Worm (Caenorhabditis elegans) whole organism, mixed stage, embryonic: ENCODE measurements around the gene srsx-31.
A peak's percentile ranks its signal among the peaks of the same experiment; 100 is the strongest.

Source experiments
- M03D4.4 ChIP-seq: sonication (generic microtip); optimal IDR thresholded peaks from 2 replicates; lab custom pipeline; 2017; ENCODE audit warnings: mild to moderate bottlenecking, missing genetic modification characterization, missing compliant biosample characterization
- bed-3 ChIP-seq: fragments of 200-800 bp; sonication (Bioruptor generic); optimal IDR thresholded peaks from 3 replicates; lab custom pipeline; 2018; ENCODE audit warnings: mild to moderate bottlenecking, missing genetic modification characterization, moderate library complexity, missing compliant biosample characterization
- blmp-1 ChIP-seq: fragments of 150-350 bp; optimal IDR thresholded peaks from 2 replicates; lab custom pipeline; 2014; ENCODE audit warnings: missing biosample characterization, missing genetic modification characterization
- ceh-39 ChIP-seq: fragments of 150-350 bp; optimal IDR thresholded peaks from 2 replicates; lab custom pipeline; 2014; ENCODE audit warnings: missing biosample characterization, missing genetic modification characterization
- ceh-43 ChIP-seq: fragments of 200-800 bp; sonication (Bioruptor generic); optimal IDR thresholded peaks from 2 replicates; lab custom pipeline; 2018; ENCODE audit warnings: mild to moderate bottlenecking, missing genetic modification characterization, moderate library complexity, missing compliant biosample characterization
- ceh-83 ChIP-seq: fragments of 200-800 bp; sonication (Bioruptor generic); optimal IDR thresholded peaks from 2 replicates; lab custom pipeline; 2018; ENCODE audit warnings: mild to moderate bottlenecking, missing genetic modification characterization, missing compliant biosample characterization
- ces-1 ChIP-seq: fragments of 150-350 bp; optimal IDR thresholded peaks from 2 replicates; lab custom pipeline; 2014; ENCODE audit warnings: missing biosample characterization, missing genetic modification reagents, missing genetic modification characterization
- drap-1 ChIP-seq: fragments of 200-800 bp; sonication (Bioruptor generic); optimal IDR thresholded peaks from 3 replicates; lab custom pipeline; 2018; ENCODE audit warnings: mild to moderate bottlenecking, missing genetic modification characterization, missing compliant biosample characterization
- elt-1 ChIP-seq: sonication (generic microtip); optimal IDR thresholded peaks from 2 replicates; lab custom pipeline; 2017; ENCODE audit warnings: missing genetic modification characterization, mild to moderate bottlenecking, missing compliant biosample characterization, antibody characterized with exemption, moderate library complexity, borderline replicate concordance; ENCODE audit not compliant: insufficient read depth
- elt-3 ChIP-seq: fragments of 150-350 bp; optimal IDR thresholded peaks from 2 replicates; lab custom pipeline; 2014; ENCODE audit warnings: missing biosample characterization, missing genetic modification characterization
- flh-1 ChIP-seq: fragments of 200-800 bp; sonication (Bioruptor generic); optimal IDR thresholded peaks from 2 replicates; lab custom pipeline; 2018; ENCODE audit warnings: mild to moderate bottlenecking, missing genetic modification characterization, moderate library complexity, missing compliant biosample characterization
- ham-2 ChIP-seq: fragments of 200-800 bp; sonication (Bioruptor generic); optimal IDR thresholded peaks from 2 replicates; lab custom pipeline; 2018; ENCODE audit warnings: mild to moderate bottlenecking, missing genetic modification characterization, missing compliant biosample characterization
- hlh-1 ChIP-seq: fragments of 150-350 bp; optimal IDR thresholded peaks from 2 replicates; lab custom pipeline; 2014; ENCODE audit warnings: missing biosample characterization, missing genetic modification reagents, missing genetic modification characterization
- lin-13 ChIP-seq: fragments of 150-350 bp; optimal IDR thresholded peaks from 2 replicates; lab custom pipeline; 2014; ENCODE audit warnings: missing biosample characterization, missing genetic modification characterization
- lin-32 ChIP-seq: fragments of 200-800 bp; sonication (Bioruptor generic); optimal IDR thresholded peaks from 2 replicates; lab custom pipeline; 2018; ENCODE audit warnings: mild to moderate bottlenecking, missing genetic modification characterization, missing compliant biosample characterization
- lsy-2 ChIP-seq: fragments of 150-350 bp; optimal IDR thresholded peaks from 2 replicates; lab custom pipeline; 2014; ENCODE audit warnings: missing biosample characterization, missing genetic modification characterization
- mab-5 ChIP-seq: fragments of 150-350 bp; optimal IDR thresholded peaks from 2 replicates; lab custom pipeline; 2014; ENCODE audit warnings: missing biosample characterization, missing genetic modification characterization
- mep-1 ChIP-seq: fragments of 150-350 bp; optimal IDR thresholded peaks from 2 replicates; lab custom pipeline; 2017; ENCODE audit warnings: missing biosample characterization, missing genetic modification reagents, missing genetic modification characterization, inconsistent platforms
- mls-2 ChIP-seq: sonication (generic microtip); optimal IDR thresholded peaks from 2 replicates; lab custom pipeline; 2016; ENCODE audit warnings: mild to moderate bottlenecking, missing genetic modification characterization, moderate library complexity, missing compliant biosample characterization
- nhr-12 ChIP-seq: fragments of 150-350 bp; optimal IDR thresholded peaks from 2 replicates; lab custom pipeline; 2014; ENCODE audit warnings: missing biosample characterization, missing genetic modification characterization
- nhr-2 ChIP-seq: fragments of 150-350 bp; optimal IDR thresholded peaks from 2 replicates; lab custom pipeline; 2014; ENCODE audit warnings: missing biosample characterization, missing genetic modification characterization
- nhr-237 ChIP-seq: fragments of 150-350 bp; optimal IDR thresholded peaks from 2 replicates; lab custom pipeline; 2014; ENCODE audit warnings: missing biosample characterization, missing genetic modification characterization
- nhr-28 ChIP-seq: fragments of 150-350 bp; optimal IDR thresholded peaks from 2 replicates; lab custom pipeline; 2014; ENCODE audit warnings: missing biosample characterization, missing genetic modification characterization
- nhr-76 ChIP-seq: sonication (generic microtip); optimal IDR thresholded peaks from 2 replicates; lab custom pipeline; 2017; ENCODE audit warnings: missing biosample characterization, missing genetic modification characterization
- pha-4 ChIP-seq: fragments of 150-350 bp; optimal IDR thresholded peaks from 2 replicates; lab custom pipeline; 2018; ENCODE audit warnings: missing biosample characterization, missing genetic modification reagents, missing genetic modification characterization
- sem-2 ChIP-seq: fragments of 200-800 bp; sonication (Bioruptor generic); optimal IDR thresholded peaks from 2 replicates; lab custom pipeline; 2018; ENCODE audit warnings: mild to moderate bottlenecking, missing genetic modification characterization, missing compliant biosample characterization
- snpc-4 ChIP-seq: fragments of 150-350 bp; optimal IDR thresholded peaks from 2 replicates; lab custom pipeline; 2014; ENCODE audit warnings: missing biosample characterization, missing genetic modification characterization
- sptf-1 ChIP-seq: sonication (generic microtip); optimal IDR thresholded peaks from 2 replicates; lab custom pipeline; 2017; ENCODE audit warnings: mild to moderate bottlenecking, missing genetic modification characterization, moderate library complexity, missing compliant biosample characterization
- tbx-8 ChIP-seq: fragments of 200-800 bp; sonication (Bioruptor generic); optimal IDR thresholded peaks from 2 replicates; lab custom pipeline; 2018; ENCODE audit warnings: mild to moderate bottlenecking, missing genetic modification characterization, moderate library complexity, missing compliant biosample characterization
- unc-120 ChIP-seq: sonication (generic microtip); optimal IDR thresholded peaks from 2 replicates; lab custom pipeline; 2017; ENCODE audit warnings: missing genetic modification characterization, missing compliant biosample characterization; ENCODE audit not compliant: poor library complexity, severe bottlenecking
- unc-39 ChIP-seq: fragments of 150-350 bp; optimal IDR thresholded peaks from 2 replicates; lab custom pipeline; 2014; ENCODE audit warnings: missing biosample characterization, missing genetic modification characterization
- unc-62 ChIP-seq: fragments of 150-350 bp; optimal IDR thresholded peaks from 2 replicates; lab custom pipeline; 2014; ENCODE audit warnings: missing biosample characterization, missing genetic modification reagents, missing genetic modification characterization
- zip-8 ChIP-seq: fragments of 150-350 bp; optimal IDR thresholded peaks from 2 replicates; lab custom pipeline; 2014; ENCODE audit warnings: missing biosample characterization, missing genetic modification characterization
- ztf-11 ChIP-seq: fragments of 150-350 bp; optimal IDR thresholded peaks from 2 replicates; lab custom pipeline; 2014; ENCODE audit warnings: missing biosample characterization, missing genetic modification characterization

Gene srsx-31

ce11 chrV:11216137-11216536, 38.7 kb downstream of the srsx-31 start:
- TF ChIP-seq nhr-12 (tag; lab: Kevin White, UChicago) (no peak), nhr-28 (tag; lab: Kevin White, UChicago) (no peak), blmp-1 (no peak), drap-1 (GFP tag; lab: Kevin White, UChicago) (no peak), sptf-1 (no peak), ceh-39 (tag; lab: Kevin White, UChicago) (no peak), pha-4 (no peak), ceh-43 (GFP tag; lab: Kevin White, UChicago) (no peak), mls-2 (tag; lab: Kevin White, UChicago) (no peak)
- TF ChIP-seq, all 35 proteins: peak for 0

- TF ChIP-seq blmp-1, result no peak
- TF ChIP-seq tbx-8 (GFP tag; lab: Kevin White, UChicago), result no peak
- no peak for TF ChIP-seq nhr-12 (tag; lab: Kevin White, UChicago)
- no peak for TF ChIP-seq ceh-39 (tag; lab: Kevin White, UChicago)
- no peak for TF ChIP-seq lin-13 (tag; lab: Kevin White, UChicago)
- no peak for TF ChIP-seq lin-32 (GFP tag; lab: Kevin White, UChicago)
- no peak for TF ChIP-seq sptf-1
- TF ChIP-seq sem-2 (GFP tag; lab: Kevin White, UChicago), result no peak
- no peak for TF ChIP-seq ham-2 (GFP tag; lab: Kevin White, UChicago)
- TF ChIP-seq zip-8 (tag; lab: Kevin White, UChicago), result no peak
- TF ChIP-seq ces-1 (GFP tag; lab: Kevin White, UChicago), result no peak
- TF ChIP-seq bed-3 (GFP tag; lab: Kevin White, UChicago), result no peak
- no peak for TF ChIP-seq mep-1
- TF ChIP-seq nhr-76 (tag; lab: Kevin White, UChicago), result no peak
- TF ChIP-seq lsy-2 (tag; lab: Kevin White, UChicago), result no peak
- no peak for TF ChIP-seq elt-3 (tag; lab: Kevin White, UChicago)
- TF ChIP-seq flh-1, result no peak
- TF ChIP-seq nhr-2 (tag; lab: Kevin White, UChicago), result no peak
Observed at ce11 chrV:11214569-11214968, 40.3 kb downstream of the srsx-31 start.

ce11 chrV:11211323-11211722, 43.6 kb downstream of the srsx-31 start:
- TF ChIP-seq ceh-83 (GFP tag; lab: Kevin White, UChicago) (no peak), mab-5 (no peak), bed-3 (GFP tag; lab: Kevin White, UChicago) (no peak), lin-13 (tag; lab: Kevin White, UChicago) (no peak), sem-2 (GFP tag; lab: Kevin White, UChicago) (no peak), ceh-43 (GFP tag; lab: Kevin White, UChicago) (no peak), snpc-4 (tag; lab: Kevin White, UChicago) (no peak), lsy-2 (tag; lab: Kevin White, UChicago) (no peak), nhr-237 (tag; lab: Kevin White, UChicago) (no peak), nhr-12 (tag; lab: Kevin White, UChicago) (no peak), unc-39 (tag; lab: Kevin White, UChicago) (no peak), hlh-1 (no peak), elt-1 (no peak), M03D4.4 (tag; lab: Kevin White, UChicago) (no peak), unc-62 (GFP tag; lab: Kevin White, UChicago) (no peak), ham-2 (GFP tag; lab: Kevin White, UChicago) (no peak), mls-2 (tag; lab: Kevin White, UChicago) (no peak), unc-120 (tag; lab: Kevin White, UChicago) (no peak), blmp-1 (no peak)

- TF ChIP-seq ces-1 (GFP tag; lab: Kevin White, UChicago), result peak; percentile 19
- TF ChIP-seq ztf-11, result no peak
Observed at ce11 chrV:11209452-11210188, 45.3 kb downstream of the srsx-31 start.
